Worm (Caenorhabditis elegans) whole organism, young adult: ENCODE measurements around the gene M03D4.3.

Source experiments
- F23B12.7 ChIP-seq: sonication (generic microtip); optimal IDR thresholded peaks from 2 replicates; lab custom pipeline; 2017; ENCODE audit warnings: missing genetic modification characterization, mild to moderate bottlenecking, missing compliant biosample characterization, antibody characterized with exemption, moderate library complexity; ENCODE audit not compliant: insufficient read depth
- F39B2.1 ChIP-seq: fragments of 200-800 bp; sonication (Bioruptor generic); IDR thresholded peaks from 2 replicates; pipeline ENCODE4 v1.3.6; 2022; ENCODE audit warnings: missing genetic modification reagents, missing genetic modification characterization, missing compliant biosample characterization
- T07F8.4 ChIP-seq: sonication (generic microtip); optimal IDR thresholded peaks from 2 replicates; lab custom pipeline; 2016; ENCODE audit warnings: mild to moderate bottlenecking, missing genetic modification characterization, moderate library complexity, missing compliant biosample characterization
- dpl-1 ChIP-seq: fragments of 150-350 bp; optimal IDR thresholded peaks from 2 replicates; lab custom pipeline; 2014; ENCODE audit warnings: missing biosample characterization, missing genetic modification reagents, missing genetic modification characterization
- nfya-1 ChIP-seq: sonication (generic microtip); optimal IDR thresholded peaks from 2 replicates; lab custom pipeline; 2017; ENCODE audit warnings: antibody characterized with exemption, missing compliant biosample characterization, missing genetic modification characterization, borderline replicate concordance; ENCODE audit not compliant: insufficient read depth
- nhr-179 ChIP-seq: sonication (generic microtip); optimal IDR thresholded peaks from 2 replicates; lab custom pipeline; 2016; ENCODE audit warnings: mild to moderate bottlenecking, missing genetic modification characterization, missing compliant biosample characterization
- pha-4 ChIP-seq: fragments of 150-350 bp; sonication (generic microtip); optimal IDR thresholded peaks from 2 replicates; lab custom pipeline; 2014; ENCODE audit warnings: missing biosample characterization, missing genetic modification reagents, missing genetic modification characterization
- unc-62 ChIP-seq: fragments of 150-350 bp; optimal IDR thresholded peaks from 2 replicates; lab custom pipeline; 2014; ENCODE audit warnings: missing biosample characterization, missing genetic modification reagents, missing genetic modification characterization
- xnd-1 ChIP-seq: sonication (generic microtip); optimal IDR thresholded peaks from 2 replicates; lab custom pipeline; 2016; ENCODE audit warnings: missing genotype, missing genetic modification reagents, missing genetic modification characterization, missing compliant biosample characterization
- ztf-25 ChIP-seq: fragments of 200-800 bp; sonication (Bioruptor generic); IDR thresholded peaks from 2 replicates; pipeline ENCODE4 v1.3.6; 2022; ENCODE audit warnings: missing genetic modification reagents, missing genetic modification characterization, missing compliant biosample characterization
- ztf-26 ChIP-seq: sonication (generic microtip); optimal IDR thresholded peaks from 2 replicates; lab custom pipeline; 2017; ENCODE audit warnings: missing genetic modification characterization, missing compliant biosample characterization

- TF ChIP-seq ztf-25 (no peak), xnd-1 (tag; lab: Kevin White, UChicago) (no peak), pha-4 (tag; lab: Kevin White, UChicago) (no peak), nhr-179 (tag; lab: Kevin White, UChicago) (no peak), ztf-26 (tag; lab: Kevin White, UChicago) (no peak), T07F8.4 (tag; lab: Kevin White, UChicago) (no peak), F39B2.1 (GFP tag; lab: Robert Waterston, UW) (no peak), nfya-1 (tag; lab: Kevin White, UChicago) (no peak), F23B12.7 (tag; lab: Kevin White, UChicago) (no peak), unc-62 (GFP tag; lab: Kevin White, UChicago) (no peak), dpl-1 (GFP tag; lab: Kevin White, UChicago) (no peak)
These were observed 41.2 kb downstream of the M03D4.3 start for ce11 chrIV:6071026-6071425.
